Fruit fly (Drosophila melanogaster): ENCODE results near the gene CG31909.

The CG31909 gene

DNA sequence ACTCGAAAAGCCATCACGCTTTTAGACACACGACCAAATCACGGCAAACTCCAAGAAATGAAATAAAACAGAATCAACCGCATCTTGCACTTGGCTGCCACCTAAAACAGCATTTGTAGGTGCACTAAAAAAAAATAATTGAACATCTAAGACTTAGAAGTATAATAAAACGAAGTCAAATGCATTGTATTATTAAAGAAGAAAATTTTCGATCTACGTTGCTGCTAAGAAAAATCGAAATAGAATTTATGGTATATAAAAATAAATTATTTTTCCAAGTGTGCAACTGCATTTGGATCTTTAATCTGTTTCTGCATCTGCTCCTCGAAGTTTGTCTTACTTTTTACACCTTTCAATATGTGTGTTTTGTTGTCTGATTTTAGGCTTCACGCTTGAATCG lies 13.0 kb downstream of the CG31909 start (continued):
- TF ChIP-seq CG10366 (GFP tag; IDR thresholded peaks at IDR 0.05), result no peak
- TF ChIP-seq CG17186 (GFP tag; optimal IDR thresholded peaks at IDR 0.05), result peak; percentile 0
- TF ChIP-seq chm (GFP tag; IDR thresholded peaks at IDR 0.05), result no peak; the same call in 1 of the 2 replicates
- no peak for TF ChIP-seq CG9215 (GFP tag; IDR thresholded peaks at IDR 0.05)
- TF ChIP-seq gro (GFP tag; optimal IDR thresholded peaks at IDR 0.05), result no peak
- TF ChIP-seq CG9876 (GFP tag; optimal IDR thresholded peaks at IDR 0.05), result no peak
- TF ChIP-seq nau (GFP tag; optimal IDR thresholded peaks at IDR 0.05), result no peak
- TF ChIP-seq CG1529 (GFP tag; optimal IDR thresholded peaks at IDR 0.05), result peak; percentile 19
- no peak for TF ChIP-seq zfh2 (GFP tag; optimal IDR thresholded peaks at IDR 0.05)
- TF ChIP-seq CG33213 (GFP tag; optimal IDR thresholded peaks at IDR 0.05), result peak; percentile 0
- peak; percentile 41; the same call in 1 of the 2 replicates for TF ChIP-seq Drgx (GFP tag; IDR thresholded peaks at IDR 0.05)
- peak; percentile 76 for TF ChIP-seq nmo (GFP tag; optimal IDR thresholded peaks at IDR 0.05)
- no peak for TF ChIP-seq Poxn (GFP tag; IDR thresholded peaks at IDR 0.05)
- TF ChIP-seq E2f1 (GFP tag; IDR thresholded peaks at IDR 0.05), result no peak
- no peak for TF ChIP-seq CG16813 (GFP tag; IDR thresholded peaks at IDR 0.05; ENCODE audit: partially characterized antibody)
- peak; percentile 42 for TF ChIP-seq Hsf (GFP tag; optimal IDR thresholded peaks at IDR 0.05)
- TF ChIP-seq CG10543 (GFP tag; optimal IDR thresholded peaks at IDR 0.05), result no peak
- no peak for TF ChIP-seq CG7963 (GFP tag; IDR thresholded peaks at IDR 0.05; ENCODE audit: partially characterized antibody)
- TF ChIP-seq Ssrp (tag; optimal IDR thresholded peaks at IDR 0.05), result peak; percentile 64
- TF ChIP-seq CG10267 (tag; optimal IDR thresholded peaks at IDR 0.05), result peak; percentile 74
- peak; percentile 26 for TF ChIP-seq CG10209 (GFP tag; optimal IDR thresholded peaks at IDR 0.05)
- peak; percentile 49 for TF ChIP-seq CG7745 (tag; optimal IDR thresholded peaks at IDR 0.05)
- peak; percentile 22 for TF ChIP-seq stwl (tag; optimal IDR thresholded peaks at IDR 0.05)
- TF ChIP-seq D19B (GFP tag; optimal IDR thresholded peaks at IDR 0.05), result no peak
- no peak for TF ChIP-seq cato (GFP tag; optimal IDR thresholded peaks at IDR 0.05; ENCODE audit: borderline replicate concordance)
- no peak for TF ChIP-seq CG32532 (GFP tag; IDR thresholded peaks at IDR 0.05)
- peak; percentile 78 for TF ChIP-seq vvl (GFP tag; IDR thresholded peaks at IDR 0.05)
- no peak for TF ChIP-seq exex (tag; optimal IDR thresholded peaks at IDR 0.05)
- no peak for TF ChIP-seq Hey (tag; optimal IDR thresholded peaks at IDR 0.05)
- no peak for TF ChIP-seq kah (GFP tag; optimal IDR thresholded peaks at IDR 0.05)
- no peak for TF ChIP-seq CG6854 (GFP tag; optimal IDR thresholded peaks at IDR 0.05)
- TF ChIP-seq zen (tag; optimal IDR thresholded peaks at IDR 0.05), result peak; percentile 69
- TF ChIP-seq ssp (GFP tag; IDR thresholded peaks at IDR 0.05), result no peak
- no peak for TF ChIP-seq dimm (GFP tag; IDR thresholded peaks at IDR 0.05)
- TF ChIP-seq CG32772 (GFP tag; IDR thresholded peaks at IDR 0.05), result no peak
- TF ChIP-seq CG3281 (GFP tag; optimal IDR thresholded peaks at IDR 0.05), result no peak
- TF ChIP-seq CG9932 (GFP tag; IDR thresholded peaks at IDR 0.05), result no peak
- TF ChIP-seq CG2120 (GFP tag; optimal IDR thresholded peaks at IDR 0.05), result no peak
- no peak for TF ChIP-seq Atf3 (GFP tag; optimal IDR thresholded peaks at IDR 0.05)
- peak; percentile 49 for TF ChIP-seq tin (GFP tag; optimal IDR thresholded peaks at IDR 0.05)
- TF ChIP-seq CG17912 (GFP tag; optimal IDR thresholded peaks at IDR 0.05), result no peak
- no peak for TF ChIP-seq MESR4 (GFP tag; optimal IDR thresholded peaks at IDR 0.05)
- no peak for TF ChIP-seq CG6683 (GFP tag; optimal IDR thresholded peaks at IDR 0.05)
- no peak for TF ChIP-seq schlank (tag; optimal IDR thresholded peaks at IDR 0.05)
- TF ChIP-seq gfzf (GFP tag; optimal IDR thresholded peaks at IDR 0.05), result no peak
- no peak for TF ChIP-seq CG14667 (GFP tag; IDR thresholded peaks at IDR 0.05)
- TF ChIP-seq pho (GFP tag; optimal IDR thresholded peaks at IDR 0.05), result no peak
- peak; percentile 39 for TF ChIP-seq onecut (GFP tag; IDR thresholded peaks at IDR 0.05)
- TF ChIP-seq Dll (GFP tag; IDR thresholded peaks at IDR 0.05; ENCODE audit: partially characterized antibody), result no peak
- TF ChIP-seq CG8478 (optimal IDR thresholded peaks at IDR 0.05), result no peak
- no peak for TF ChIP-seq nom (GFP tag; optimal IDR thresholded peaks at IDR 0.05)
- peak; percentile 10 to 25 for TF ChIP-seq dpn (GFP tag; optimal IDR thresholded peaks at IDR 0.05)
